Worm (Caenorhabditis elegans) whole organism, L4/young adult: Measurements from ENCODE around the gene lipl-4.

Experiments
- dao-5 ChIP-seq: sonication (generic microtip); optimal IDR thresholded peaks from 2 replicates; lab custom pipeline; 2016; ENCODE audit warnings: missing genotype, missing genetic modification characterization, moderate library complexity, missing compliant biosample characterization
- him-1 ChIP-seq: sonication (generic microtip); optimal IDR thresholded peaks from 2 replicates; lab custom pipeline; 2016; ENCODE audit warnings: missing genotype, missing genetic modification reagents, missing genetic modification characterization, missing compliant biosample characterization

ce11 chrV:6513356-6513755 is 36.6 kb upstream of the lipl-4 start:
- no peak for TF ChIP-seq him-1 (tag; lab: Kevin White, UChicago)
- no peak for TF ChIP-seq dao-5 (tag; lab: Kevin White, UChicago)
